Worm (Caenorhabditis elegans) whole organism, L3 larva: ENCODE measurements around the gene dlst-1.

ENCODE experiments used
- ama-1 ChIP-seq: fragments of 150-350 bp; optimal IDR thresholded peaks from 2 replicates; lab custom pipeline; 2018
- ceh-16 ChIP-seq: sonication (generic microtip); optimal IDR thresholded peaks from 2 replicates; lab custom pipeline; 2017; ENCODE audit warnings: missing biosample characterization, missing genetic modification characterization
- ceh-9 ChIP-seq: sonication (generic microtip); optimal IDR thresholded peaks from 2 replicates; lab custom pipeline; 2018; ENCODE audit warnings: missing biosample characterization, missing genetic modification characterization
- jun-1 ChIP-seq: fragments of 150-350 bp; optimal IDR thresholded peaks from 2 replicates; lab custom pipeline; 2014; ENCODE audit warnings: missing biosample characterization, missing genetic modification reagents, missing genetic modification characterization
- nhr-25 ChIP-seq: sonication (generic microtip); optimal IDR thresholded peaks from 2 replicates; lab custom pipeline; 2017; ENCODE audit warnings: missing biosample characterization, missing genetic modification characterization
- nhr-28 ChIP-seq: fragments of 150-350 bp; optimal IDR thresholded peaks from 2 replicates; lab custom pipeline; 2014; ENCODE audit warnings: missing biosample characterization, missing genetic modification characterization
- nhr-76 ChIP-seq: fragments of 150-350 bp; sonication (generic microtip); optimal IDR thresholded peaks from 5 replicates; lab custom pipeline; 2014; ENCODE audit warnings: missing biosample characterization, missing genetic modification characterization
- pha-4 ChIP-seq: fragments of 150-350 bp; optimal IDR thresholded peaks from 2 replicates; lab custom pipeline; 2014; ENCODE audit warnings: missing biosample characterization, missing genetic modification reagents, missing genetic modification characterization
- snpc-4 ChIP-seq: fragments of 150-350 bp; optimal IDR thresholded peaks from 2 replicates; lab custom pipeline; 2014; ENCODE audit warnings: missing biosample characterization, missing genetic modification characterization

ce11 chrV:6727222-6727621, 18.3 kb upstream of the dlst-1 start, which contains the start of gene ZC487.1:
- no peak for TF ChIP-seq nhr-25
- no peak for TF ChIP-seq pha-4 (tag; lab: Kevin White, UChicago)
- TF ChIP-seq jun-1 (tag; lab: Kevin White, UChicago): no peak
- TF ChIP-seq nhr-76 (tag; lab: Kevin White, UChicago): no peak
- TF ChIP-seq snpc-4 (tag; lab: Kevin White, UChicago): no peak
- TF ChIP-seq nhr-28 (tag; lab: Kevin White, UChicago): no peak
- TF ChIP-seq ama-1 (lab: Kevin White, UChicago): no peak
- no peak for TF ChIP-seq ceh-9 (tag; lab: Kevin White, UChicago)
- no peak for TF ChIP-seq ceh-16 (tag; lab: Kevin White, UChicago)
